Worm (Caenorhabditis elegans) whole organism, L1 larva: ENCODE results near the gene R13H9.6.

ENCODE experiments used
- egl-27 ChIP-seq, 2 experiments: fragments of 150-350 bp in 1 of 2; sonication (generic microtip); optimal IDR thresholded peaks; 3 replicates each; lab custom pipeline; 2017 to 2018; ENCODE audit warnings: missing biosample characterization in 2 of 2, missing genetic modification characterization in 2 of 2, missing genetic modification reagents in 2 of 2
- elt-3 ChIP-seq, 6 experiments: fragments of 150-350 bp in 1 of 6; sonication (generic microtip); optimal IDR thresholded peaks; 2 replicates each; lab custom pipeline; 2017 to 2018; ENCODE audit warnings: missing biosample characterization in 6 of 6, missing genetic modification characterization in 6 of 6, inconsistent platforms in 1 of 6
- lin-15B ChIP-seq: fragments of 150-350 bp; sonication (generic microtip); optimal IDR thresholded peaks from 3 replicates; lab custom pipeline; 2014; ENCODE audit warnings: missing biosample characterization, missing genetic modification characterization
- mab-9 ChIP-seq: fragments of 200-800 bp; sonication (Bioruptor generic); IDR thresholded peaks from 2 replicates; pipeline ENCODE4 v1.3.6; 2022; ENCODE audit warnings: missing genetic modification reagents, missing genetic modification characterization, missing compliant biosample characterization
- mdl-1 ChIP-seq, 2 experiments: fragments of 150-350 bp; optimal IDR thresholded peaks; 2 replicates each; lab custom pipeline; 2014 to 2017; ENCODE audit warnings: missing biosample characterization in 2 of 2, missing genetic modification characterization in 2 of 2, inconsistent platforms in 1 of 2
- nhr-20 ChIP-seq: sonication (generic microtip); optimal IDR thresholded peaks from 2 replicates; lab custom pipeline; 2016; ENCODE audit warnings: mild to moderate bottlenecking, missing genetic modification characterization, missing compliant biosample characterization
- nhr-28 ChIP-seq: fragments of 150-350 bp; optimal IDR thresholded peaks from 2 replicates; lab custom pipeline; 2014; ENCODE audit warnings: missing biosample characterization, missing genetic modification characterization
- pqm-1 ChIP-seq: sonication (generic microtip); optimal IDR thresholded peaks from 3 replicates; lab custom pipeline; 2017; ENCODE audit warnings: missing biosample characterization, missing genetic modification characterization

DNA sequence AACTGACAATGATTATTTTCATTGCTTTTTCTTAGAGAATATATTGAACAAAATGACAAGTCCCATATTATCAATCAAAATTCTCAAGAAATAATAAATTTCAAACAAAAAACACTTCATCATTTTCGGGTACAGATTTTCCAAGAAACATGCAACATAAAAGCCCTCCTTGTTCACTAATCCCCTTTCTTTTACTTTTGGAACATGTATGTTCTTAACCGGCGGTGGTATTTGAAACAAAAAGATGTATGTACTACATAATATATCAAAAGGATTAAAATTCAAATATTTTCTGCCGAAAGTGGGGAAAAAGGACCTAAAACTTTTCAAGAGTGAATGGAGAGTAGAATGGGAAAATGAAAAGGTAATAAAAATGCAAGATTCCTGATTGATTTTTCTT lies 14.1 kb downstream of the R13H9.6 start:
- no peak for TF ChIP-seq egl-27 (tag; optimal IDR thresholded peaks at IDR 0.05; lab: Kevin White, UChicago)
- TF ChIP-seq pqm-1 (tag; lab: Kevin White, UChicago): no peak
- no peak for TF ChIP-seq nhr-28 (tag; lab: Kevin White, UChicago)
- TF ChIP-seq nhr-20 (tag; lab: Kevin White, UChicago): no peak
- no peak for TF ChIP-seq lin-15B (tag; lab: Kevin White, UChicago)
- no peak for TF ChIP-seq elt-3 (tag; optimal IDR thresholded peaks at IDR 0.05; lab: Kevin White, UChicago)
- TF ChIP-seq mab-9 (GFP tag; lab: Robert Waterston, UW): peak; percentile 48; the same call in 1 of the 2 replicates
- TF ChIP-seq mdl-1 (tag; optimal IDR thresholded peaks at IDR 0.05; lab: Kevin White, UChicago): no peak
